Worm (Caenorhabditis elegans) whole organism, L2 larva: ENCODE data around the gene srg-21.

Source experiments
- C34F6.9 ChIP-seq: fragments of 150-350 bp; optimal IDR thresholded peaks from 2 replicates; lab custom pipeline; 2014; ENCODE audit warnings: missing biosample characterization, missing genetic modification characterization
- F13H6.1 ChIP-seq: sonication (generic microtip); optimal IDR thresholded peaks from 2 replicates; lab custom pipeline; 2016; ENCODE audit warnings: missing genetic modification characterization, missing compliant biosample characterization
- R02D3.7 ChIP-seq: fragments of 150-350 bp; optimal IDR thresholded peaks from 2 replicates; lab custom pipeline; 2014; ENCODE audit warnings: missing biosample characterization, missing genetic modification characterization
- Y55F3AM.14 ChIP-seq: fragments of 200-800 bp; sonication (Bioruptor generic); optimal IDR thresholded peaks from 2 replicates; lab custom pipeline; 2018; ENCODE audit warnings: mild to moderate bottlenecking, missing genetic modification characterization, missing compliant biosample characterization
- ZK546.5 ChIP-seq: sonication (generic microtip); optimal IDR thresholded peaks from 2 replicates; lab custom pipeline; 2017; ENCODE audit warnings: missing biosample characterization, missing genetic modification characterization
- alr-1 ChIP-seq: fragments of 150-350 bp; optimal IDR thresholded peaks from 2 replicates; lab custom pipeline; 2014; ENCODE audit warnings: missing biosample characterization, missing genetic modification characterization
- aly-2 ChIP-seq: fragments of 150-350 bp; optimal IDR thresholded peaks from 2 replicates; lab custom pipeline; 2014; ENCODE audit warnings: missing biosample characterization, missing genetic modification characterization
- ama-1 ChIP-seq: fragments of 150-350 bp; optimal IDR thresholded peaks from 2 replicates; lab custom pipeline; 2018; ENCODE audit warnings: inconsistent platforms
- blmp-1 ChIP-seq: sonication (generic microtip); optimal IDR thresholded peaks from 2 replicates; lab custom pipeline; 2017; ENCODE audit warnings: missing genetic modification characterization, mild to moderate bottlenecking, missing compliant biosample characterization, antibody characterized with exemption, moderate library complexity; ENCODE audit not compliant: insufficient read depth
- ceh-16 ChIP-seq: fragments of 150-350 bp; optimal IDR thresholded peaks from 2 replicates; lab custom pipeline; 2014; ENCODE audit warnings: missing biosample characterization, missing genetic modification characterization
- ceh-82 ChIP-seq: fragments of 150-350 bp; optimal IDR thresholded peaks from 2 replicates; lab custom pipeline; 2014; ENCODE audit warnings: missing biosample characterization, missing genetic modification characterization
- crh-2 ChIP-seq: sonication (generic microtip); optimal IDR thresholded peaks from 2 replicates; lab custom pipeline; 2017; ENCODE audit warnings: missing biosample characterization, missing genetic modification characterization
- dmd-4 ChIP-seq: sonication (generic microtip); optimal IDR thresholded peaks from 2 replicates; lab custom pipeline; 2017; ENCODE audit warnings: missing biosample characterization, missing genetic modification characterization
- egl-27 ChIP-seq: sonication (generic microtip); optimal IDR thresholded peaks from 3 replicates; lab custom pipeline; 2017; ENCODE audit warnings: missing biosample characterization, missing genetic modification reagents, missing genetic modification characterization
- elt-1 ChIP-seq: fragments of 150-350 bp; optimal IDR thresholded peaks from 2 replicates; lab custom pipeline; 2014; ENCODE audit warnings: missing biosample characterization, missing genetic modification characterization
- elt-3 ChIP-seq: sonication (generic microtip); optimal IDR thresholded peaks from 2 replicates; lab custom pipeline; 2017; ENCODE audit warnings: missing biosample characterization, missing genetic modification characterization
- fos-1 ChIP-seq: fragments of 150-350 bp; optimal IDR thresholded peaks from 2 replicates; lab custom pipeline; 2014; ENCODE audit warnings: missing biosample characterization, missing genetic modification characterization
- gmeb-1 ChIP-seq: fragments of 150-350 bp; optimal IDR thresholded peaks from 2 replicates; lab custom pipeline; 2014; ENCODE audit warnings: missing biosample characterization, missing genetic modification characterization
- lin-11 ChIP-seq: fragments of 150-350 bp; sonication (generic microtip); optimal IDR thresholded peaks from 2 replicates; lab custom pipeline; 2014; ENCODE audit warnings: missing biosample characterization, missing genetic modification characterization, inconsistent platforms, mixed read lengths
- lin-13 ChIP-seq: fragments of 150-350 bp; optimal IDR thresholded peaks from 2 replicates; lab custom pipeline; 2014; ENCODE audit warnings: missing biosample characterization, missing genetic modification reagents, missing genetic modification characterization
- lin-39 ChIP-seq: fragments of 150-350 bp; optimal IDR thresholded peaks from 2 replicates; lab custom pipeline; 2014; ENCODE audit warnings: missing biosample characterization, missing genetic modification reagents, missing genetic modification characterization
- lsy-2 ChIP-seq, 2 experiments: fragments of 150-350 bp in 1 of 2; sonication (generic microtip) in 1 of 2; optimal IDR thresholded peaks; 2 replicates each; lab custom pipeline; 2014 to 2017; ENCODE audit warnings: missing biosample characterization in 2 of 2, missing genetic modification characterization in 2 of 2
- mab-5 ChIP-seq: fragments of 150-350 bp; optimal IDR thresholded peaks from 2 replicates; lab custom pipeline; 2014; ENCODE audit warnings: missing biosample characterization, missing genetic modification characterization
- mbf-1 ChIP-seq: sonication (generic microtip); optimal IDR thresholded peaks from 2 replicates; lab custom pipeline; 2017; ENCODE audit warnings: missing biosample characterization, missing genetic modification characterization
- mdl-1 ChIP-seq, 2 experiments: fragments of 150-350 bp in 1 of 2; sonication (generic microtip) in 1 of 2; optimal IDR thresholded peaks; 2 replicates each; lab custom pipeline; 2017; ENCODE audit warnings: missing biosample characterization in 2 of 2, missing genetic modification characterization in 2 of 2
- nhr-10 ChIP-seq: sonication (generic microtip); optimal IDR thresholded peaks from 2 replicates; lab custom pipeline; 2017; ENCODE audit warnings: missing biosample characterization, missing genetic modification characterization
- nhr-11 ChIP-seq: fragments of 150-350 bp; optimal IDR thresholded peaks from 2 replicates; lab custom pipeline; 2014; ENCODE audit warnings: missing biosample characterization, missing genetic modification characterization
- nhr-12 ChIP-seq: fragments of 150-350 bp; optimal IDR thresholded peaks from 2 replicates; lab custom pipeline; 2014; ENCODE audit warnings: missing biosample characterization, missing genetic modification characterization
- nhr-23 ChIP-seq: fragments of 150-350 bp; optimal IDR thresholded peaks from 2 replicates; lab custom pipeline; 2014; ENCODE audit warnings: missing biosample characterization, missing genetic modification reagents, missing genetic modification characterization
- nhr-77 ChIP-seq: fragments of 150-350 bp; optimal IDR thresholded peaks from 2 replicates; lab custom pipeline; 2014; ENCODE audit warnings: missing biosample characterization, missing genetic modification characterization
- peb-1 ChIP-seq: fragments of 150-350 bp; optimal IDR thresholded peaks from 2 replicates; lab custom pipeline; 2014; ENCODE audit warnings: missing biosample characterization, missing genetic modification characterization
- sem-4 ChIP-seq: fragments of 150-350 bp; optimal IDR thresholded peaks from 2 replicates; lab custom pipeline; 2014; ENCODE audit warnings: missing biosample characterization, missing genetic modification reagents, missing genetic modification characterization
- skn-1 ChIP-seq: sonication (generic microtip); optimal IDR thresholded peaks from 2 replicates; lab custom pipeline; 2017; ENCODE audit warnings: missing biosample characterization, missing genetic modification characterization
- sma-3 ChIP-seq: sonication (generic microtip); optimal IDR thresholded peaks from 2 replicates; lab custom pipeline; 2016; ENCODE audit warnings: missing genetic modification reagents, missing genetic modification characterization, missing compliant biosample characterization
- sma-9 ChIP-seq, 2 experiments: fragments of 150-350 bp in 1 of 2; sonication (generic microtip) in 1 of 2; optimal IDR thresholded peaks; 2 replicates each; lab custom pipeline; 2014 to 2016; ENCODE audit warnings: missing genetic modification characterization in 2 of 2, mild to moderate bottlenecking in 1 of 2, missing biosample characterization in 1 of 2, missing compliant biosample characterization in 1 of 2, missing genetic modification reagents in 1 of 2, moderate library complexity in 1 of 2
- snpc-4 ChIP-seq: fragments of 150-350 bp; optimal IDR thresholded peaks from 2 replicates; lab custom pipeline; 2014; ENCODE audit warnings: missing biosample characterization, missing genetic modification characterization
- unc-39 ChIP-seq: fragments of 150-350 bp; optimal IDR thresholded peaks from 2 replicates; lab custom pipeline; 2014; ENCODE audit warnings: missing biosample characterization, missing genetic modification characterization
- unc-55 ChIP-seq: fragments of 150-350 bp; sonication (generic microtip); optimal IDR thresholded peaks from 3 replicates; lab custom pipeline; 2014; ENCODE audit warnings: missing biosample characterization, missing genetic modification reagents, missing genetic modification characterization
- unc-62 ChIP-seq: fragments of 150-350 bp; optimal IDR thresholded peaks from 2 replicates; lab custom pipeline; 2014; ENCODE audit warnings: missing biosample characterization, missing genetic modification reagents, missing genetic modification characterization
- zag-1 ChIP-seq: fragments of 150-350 bp; optimal IDR thresholded peaks from 2 replicates; lab custom pipeline; 2014; ENCODE audit warnings: missing biosample characterization, missing genetic modification characterization
- ztf-1 ChIP-seq: fragments of 200-800 bp; sonication (Bioruptor generic); conservative IDR thresholded peaks from 2 replicates; pipeline ENCODE4 v1.3.6; 2022; ENCODE audit warnings: missing genetic modification characterization, missing compliant biosample characterization
- ztf-11 ChIP-seq: sonication (generic microtip); optimal IDR thresholded peaks from 2 replicates; lab custom pipeline; 2017; ENCODE audit warnings: missing biosample characterization, missing genetic modification characterization
- ztf-4 ChIP-seq: fragments of 150-350 bp; optimal IDR thresholded peaks from 2 replicates; lab custom pipeline; 2014; ENCODE audit warnings: missing biosample characterization, missing genetic modification characterization

The srg-21 gene

DNA sequence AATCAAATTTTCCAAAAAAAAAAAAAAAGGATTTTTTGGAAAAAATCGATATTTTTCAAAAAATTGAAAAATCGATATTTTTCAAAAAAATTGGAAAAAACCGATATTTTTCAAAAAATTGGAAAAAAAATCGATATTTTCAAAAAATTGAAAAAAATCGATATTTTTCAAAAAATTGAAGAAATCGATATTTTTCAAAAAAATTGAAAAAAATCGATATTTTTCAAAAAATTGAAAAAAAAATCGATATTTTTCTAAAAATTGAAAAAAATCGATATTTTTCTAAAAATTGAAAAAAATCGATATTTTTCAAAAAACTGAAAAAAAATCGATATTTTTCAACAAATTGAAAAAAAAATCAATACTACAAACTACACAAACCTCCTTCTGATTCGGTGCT lies 27.2 kb downstream of the srg-21 start:
- TF ChIP-seq sma-9 (GFP tag; optimal IDR thresholded peaks at IDR 0.05; lab: Kevin White, UChicago) (no peak), sma-9 (tag; optimal IDR thresholded peaks at IDR 0.05; lab: Kevin White, UChicago) (no peak), fos-1 (tag; lab: Kevin White, UChicago) (no peak), unc-39 (tag; lab: Kevin White, UChicago) (no peak), lin-11 (no peak), nhr-11 (no peak), dmd-4 (tag; lab: Kevin White, UChicago) (no peak), mdl-1 (tag; optimal IDR thresholded peaks at IDR 0.05; lab: Kevin White, UChicago) (no peak), nhr-23 (tag; lab: Kevin White, UChicago) (no peak), zag-1 (tag; lab: Kevin White, UChicago) (no peak), skn-1 (tag; lab: Kevin White, UChicago) (no peak), unc-62 (GFP tag; lab: Kevin White, UChicago) (no peak), nhr-77 (tag; lab: Kevin White, UChicago) (no peak), sma-3 (GFP tag; lab: Kevin White, UChicago) (no peak), Y55F3AM.14 (no peak), nhr-12 (no peak)

DNA sequence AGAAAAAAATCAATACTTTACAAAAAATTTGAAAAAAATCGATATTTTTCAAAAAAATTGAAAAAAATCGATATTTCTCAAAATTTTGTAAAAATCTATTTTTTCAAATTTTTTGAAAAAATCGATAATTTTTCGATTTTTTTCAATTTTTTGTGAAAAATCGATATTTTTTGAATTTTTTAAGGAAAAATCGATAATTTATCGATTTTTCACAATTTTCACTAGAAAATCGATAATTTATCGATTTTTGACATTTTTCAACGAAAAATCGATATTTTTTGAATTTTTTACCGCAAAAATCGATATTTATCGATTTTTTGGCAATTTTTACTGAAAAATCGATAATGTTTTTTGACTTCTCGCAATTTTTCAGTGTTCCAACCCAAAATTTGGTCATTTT lies 27.8 kb downstream of the srg-21 start:
- TF ChIP-seq alr-1 (tag; lab: Kevin White, UChicago): no peak
- no peak for TF ChIP-seq R02D3.7 (tag; lab: Kevin White, UChicago)
- TF ChIP-seq snpc-4 (tag; lab: Kevin White, UChicago): no peak
- TF ChIP-seq egl-27: no peak
- TF ChIP-seq nhr-10 (tag; lab: Kevin White, UChicago): no peak
- TF ChIP-seq F13H6.1 (tag; lab: Kevin White, UChicago): no peak
- no peak for TF ChIP-seq elt-3 (tag; lab: Kevin White, UChicago)
- no peak for TF ChIP-seq unc-55 (GFP tag; lab: Kevin White, UChicago)
- no peak for TF ChIP-seq ceh-16
- TF ChIP-seq lin-11: no peak
- no peak for TF ChIP-seq skn-1 (tag; lab: Kevin White, UChicago)
- no peak for TF ChIP-seq lin-13 (GFP tag; lab: Kevin White, UChicago)

- no peak for TF ChIP-seq nhr-10 (tag; lab: Kevin White, UChicago)
- TF ChIP-seq lin-13 (GFP tag; lab: Kevin White, UChicago): no peak
- TF ChIP-seq elt-1 (tag; lab: Kevin White, UChicago): no peak
- TF ChIP-seq Y55F3AM.14: no peak
- no peak for TF ChIP-seq sma-3 (GFP tag; lab: Kevin White, UChicago)
- no peak for TF ChIP-seq blmp-1 (tag; lab: Kevin White, UChicago)
- no peak for TF ChIP-seq R02D3.7 (tag; lab: Kevin White, UChicago)
- no peak for TF ChIP-seq elt-3 (tag; lab: Kevin White, UChicago)
- TF ChIP-seq C34F6.9: no peak
- no peak for TF ChIP-seq gmeb-1 (tag; lab: Kevin White, UChicago)
- no peak for TF ChIP-seq ceh-82 (tag; lab: Kevin White, UChicago)
- TF ChIP-seq peb-1: no peak
- no peak for TF ChIP-seq ztf-11 (tag; lab: Kevin White, UChicago)
- TF ChIP-seq nhr-23 (tag; lab: Kevin White, UChicago): no peak
- TF ChIP-seq dmd-4 (tag; lab: Kevin White, UChicago): no peak
- TF ChIP-seq mbf-1 (tag; lab: Kevin White, UChicago): no peak
- no peak for TF ChIP-seq lin-39
Observed at ce11 chrII:3062876-3063275, 28.3 kb downstream of the srg-21 start.

ce11 chrII:3062222-3062621 lies 28.9 kb downstream of the srg-21 start:
- TF ChIP-seq aly-2 (no peak), crh-2 (peak; percentile 71), gmeb-1 (tag; lab: Kevin White, UChicago) (peak; percentile 3), nhr-12 (no peak), sem-4 (tag; lab: Kevin White, UChicago) (no peak), ztf-11 (tag; lab: Kevin White, UChicago) (no peak), nhr-10 (tag; lab: Kevin White, UChicago) (no peak), sma-3 (GFP tag; lab: Kevin White, UChicago) (peak; percentile 45), ama-1 (lab: Kevin White, UChicago) (no peak), peb-1 (no peak), ztf-1 (GFP tag; lab: Robert Waterston, UW) (no peak), zag-1 (tag; lab: Kevin White, UChicago) (no peak), ZK546.5 (tag; lab: Kevin White, UChicago) (no peak), fos-1 (tag; lab: Kevin White, UChicago) (peak; percentile 8), lsy-2 (tag; optimal IDR thresholded peaks at IDR 0.05; lab: Kevin White, UChicago) (peak in 1 of 2 experiments; percentile 42), ztf-4 (tag; lab: Kevin White, UChicago) (no peak), mab-5 (tag; lab: Kevin White, UChicago) (no peak), Y55F3AM.14 (no peak), unc-39 (tag; lab: Kevin White, UChicago) (no peak)
